Worm (Caenorhabditis elegans): ENCODE measurements around the gene F02H6.3.

Gene F02H6.3

DNA sequence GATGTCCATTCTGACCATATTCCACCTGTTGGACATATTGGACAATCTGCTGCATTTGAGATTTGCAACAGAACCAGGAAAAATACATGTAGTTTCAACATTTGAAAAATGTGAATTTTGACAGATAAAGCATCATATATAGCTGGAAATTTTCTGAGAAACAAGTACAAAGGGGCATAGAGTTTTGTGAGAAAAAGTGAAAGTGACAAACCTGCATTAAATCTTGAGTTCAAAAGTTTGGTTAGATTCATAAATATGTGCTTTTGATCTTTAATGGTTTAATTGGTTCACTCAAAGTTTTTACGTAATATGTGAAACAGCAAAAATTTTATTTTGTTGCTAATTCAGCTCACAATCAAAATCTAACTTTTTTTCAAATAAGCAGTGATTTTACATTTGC is 24.8 kb downstream of the F02H6.3 start, which contains the start of gene F02H6.7:
Gene F02H6.7 (minus strand): TSS at position 101 of the 400 bp plus-strand sequence.
- no peak for TF ChIP-seq unc-62 (GFP tag; optimal IDR thresholded peaks at IDR 0.05)

DNA sequence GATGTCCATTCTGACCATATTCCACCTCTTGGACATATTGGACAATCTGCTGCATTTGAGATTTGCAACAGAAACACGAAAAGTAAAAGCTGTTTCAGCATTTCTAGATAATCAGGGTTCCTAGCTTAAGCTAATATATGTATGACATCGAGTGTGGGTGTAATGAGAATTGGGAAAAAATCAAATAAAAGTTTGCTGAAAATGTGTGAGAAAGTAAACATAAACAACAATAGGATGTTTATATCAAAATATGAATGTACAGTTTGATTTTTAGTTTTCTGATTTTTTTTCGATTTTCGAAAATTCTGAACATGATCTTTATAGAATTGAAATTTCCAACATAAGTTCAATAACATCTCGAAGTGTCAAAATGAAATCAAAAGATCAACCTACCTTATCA is 27.6 kb downstream of the F02H6.3 start, which contains the start of gene F02H6.6:
Gene F02H6.6 (minus strand): TSS at position 101 of the 400 bp plus-strand sequence.
- no peak for TF ChIP-seq unc-62 (GFP tag; optimal IDR thresholded peaks at IDR 0.05)

DNA sequence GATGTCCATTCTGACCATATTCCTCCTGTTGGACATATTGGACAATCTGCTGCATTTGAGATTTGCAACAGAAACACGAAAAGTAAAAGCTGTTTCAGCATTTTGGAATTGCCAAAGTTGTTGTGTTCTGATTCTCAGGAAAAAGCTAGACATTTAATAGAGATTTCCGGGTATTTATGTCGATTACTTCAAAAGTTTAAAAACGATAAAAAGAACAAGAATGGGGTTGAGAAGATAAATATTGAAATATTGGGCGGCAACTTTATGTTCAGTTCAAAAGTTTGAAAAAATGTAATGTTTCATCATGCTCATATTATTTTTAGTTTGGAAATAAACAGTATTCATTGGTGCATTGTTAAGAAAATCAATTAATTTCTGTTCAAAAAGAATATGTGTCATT is 35.7 kb downstream of the F02H6.3 start, which contains the start of gene Y64G10A.1:
Gene Y64G10A.1 (minus strand): TSS at position 101 of the 400 bp plus-strand sequence.
- TF ChIP-seq unc-62 (GFP tag; optimal IDR thresholded peaks at IDR 0.05) = no peak

DNA sequence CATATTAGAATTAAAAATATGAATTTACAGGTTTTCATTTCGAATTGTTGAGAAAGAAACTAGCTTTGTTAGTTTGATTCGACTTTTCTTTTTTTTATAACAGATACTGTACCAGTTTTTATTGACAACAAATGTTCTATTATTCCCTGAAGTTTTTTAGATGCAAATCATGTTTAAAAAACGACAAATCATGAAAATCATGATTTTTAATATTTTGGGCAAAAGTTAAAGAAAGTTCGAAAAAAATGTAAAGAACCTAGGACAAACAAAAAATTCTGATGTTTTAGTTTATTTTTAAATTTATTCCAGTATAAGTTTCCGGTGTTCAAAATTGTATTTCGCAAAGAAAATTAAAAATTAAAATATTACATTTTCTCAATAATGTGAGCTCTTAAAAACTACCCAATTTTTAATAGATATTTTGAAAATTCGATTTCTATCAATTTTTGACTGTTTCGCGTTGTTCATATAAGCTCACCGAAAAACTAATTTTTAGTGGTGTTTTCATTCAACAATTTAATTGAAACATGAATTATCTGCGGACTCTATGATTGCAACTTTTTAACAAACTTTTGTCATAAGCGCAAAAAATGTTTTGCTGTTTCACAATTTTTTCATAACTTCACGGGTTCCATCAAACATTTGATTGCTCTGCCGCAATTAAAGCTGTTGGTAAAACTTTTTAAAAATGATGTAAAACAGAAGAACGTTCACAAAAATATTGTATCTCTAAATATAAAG is 38.3 kb downstream of the F02H6.3 start, which contains the start of gene Y64G10A.10:
Gene Y64G10A.10 (minus strand): TSS at position 51 of the 741 bp plus-strand sequence.
- no peak for TF ChIP-seq unc-62 (GFP tag; optimal IDR thresholded peaks at IDR 0.05)

DNA sequence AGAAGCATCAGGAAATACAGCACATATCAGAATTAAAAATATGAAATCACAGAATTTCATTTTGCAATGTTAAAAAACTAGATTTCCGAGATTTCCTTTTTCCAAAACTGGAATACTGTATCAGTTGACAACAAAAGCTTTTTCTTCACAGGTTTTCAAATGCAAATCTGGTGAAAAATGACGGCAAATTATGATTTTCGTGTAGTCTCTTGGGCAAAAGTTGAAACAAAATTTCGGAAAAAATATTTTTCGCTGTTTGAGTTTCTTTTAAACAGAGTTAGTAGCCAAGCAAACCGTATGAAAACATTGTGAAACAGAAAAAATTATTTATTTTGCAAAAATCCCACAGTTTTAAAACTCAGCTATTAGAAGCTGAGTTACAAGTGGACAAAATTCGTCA is 41.1 kb downstream of the F02H6.3 start, which contains the start of gene Y64G10A.2:
Gene Y64G10A.2 (minus strand): TSS at position 101 of the 400 bp plus-strand sequence.
- TF ChIP-seq unc-62 (GFP tag; optimal IDR thresholded peaks at IDR 0.05) = no peak

DNA sequence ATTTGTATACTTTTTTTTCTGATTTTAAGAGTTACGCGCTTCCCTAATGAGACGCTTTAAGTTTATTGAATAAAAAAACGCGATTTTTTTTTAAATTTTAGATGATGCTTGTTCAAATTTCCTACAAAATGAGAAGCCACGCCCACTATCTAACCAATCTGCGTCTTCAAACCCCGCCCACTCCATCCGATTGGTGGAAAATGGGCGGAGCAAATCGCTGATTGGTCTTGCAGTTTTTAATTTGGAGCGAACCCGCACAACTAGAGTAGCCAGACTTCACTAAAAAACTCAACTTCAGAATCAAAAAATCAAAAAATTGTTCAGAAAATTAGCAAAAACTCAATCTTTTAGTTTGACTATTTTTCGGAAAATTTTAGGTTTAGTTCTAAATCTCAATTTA is 46.2 kb downstream of the F02H6.3 start:
- no peak for TF ChIP-seq unc-62 (GFP tag; optimal IDR thresholded peaks at IDR 0.05)

DNA sequence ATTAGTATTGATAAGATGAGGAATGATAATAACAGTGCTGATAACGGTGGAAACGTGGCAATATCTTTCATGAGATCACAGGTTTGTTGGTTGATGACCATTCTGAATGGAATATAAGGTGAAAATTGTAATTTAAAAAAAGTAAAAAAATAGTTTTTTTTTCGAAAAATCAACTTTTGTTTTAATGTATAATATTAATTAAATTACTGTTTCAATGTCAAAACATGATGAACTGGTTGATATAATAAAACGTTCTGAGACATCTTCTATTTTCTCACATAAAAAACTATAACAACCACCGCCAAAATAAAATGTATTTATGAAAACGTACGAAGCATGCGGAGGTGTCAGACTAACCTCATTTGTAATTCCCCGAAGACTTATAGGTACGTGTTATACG is 46.9 kb downstream of the F02H6.3 start, which contains the start of gene srab-24:
Gene srab-24 (minus strand): TSS at position 101 of the 400 bp plus-strand sequence.
- TF ChIP-seq unc-62 (GFP tag; optimal IDR thresholded peaks at IDR 0.05) = no peak
